Worm (Caenorhabditis elegans) whole organism, early embryonic: ENCODE data around the gene cht-1.

Experiments
- B0310.2 ChIP-seq: sonication (generic microtip); optimal IDR thresholded peaks from 2 replicates; lab custom pipeline; 2016; ENCODE audit warnings: mild to moderate bottlenecking, missing genetic modification characterization, missing compliant biosample characterization
- aly-1 ChIP-seq: sonication (generic microtip); optimal IDR thresholded peaks from 2 replicates; lab custom pipeline; 2016; ENCODE audit warnings: missing genetic modification characterization, missing compliant biosample characterization
- ama-1 ChIP-seq: fragments of 150-350 bp; optimal IDR thresholded peaks from 2 replicates; lab custom pipeline; 2014
- ceh-36 ChIP-seq: sonication (generic microtip); optimal IDR thresholded peaks from 2 replicates; lab custom pipeline; 2016; ENCODE audit warnings: missing genetic modification characterization, inconsistent platforms, missing compliant biosample characterization
- flt-1 ChIP-seq: fragments of 200-800 bp; sonication (Bioruptor generic); IDR thresholded peaks from 2 replicates; pipeline ENCODE4 v1.3.6; 2022; ENCODE audit warnings: missing genetic modification characterization, missing compliant biosample characterization
- hmg-4 ChIP-seq: fragments of 200-800 bp; sonication (Bioruptor generic); optimal IDR thresholded peaks from 2 replicates; lab custom pipeline; 2018; ENCODE audit warnings: mild to moderate bottlenecking, missing genetic modification characterization, missing compliant biosample characterization
- scrt-1 ChIP-seq: fragments of 200-800 bp; sonication (Bioruptor generic); IDR thresholded peaks from 2 replicates; pipeline ENCODE4 v1.3.6; 2022; ENCODE audit warnings: missing genetic modification characterization, missing compliant biosample characterization
- sea-1 ChIP-seq: fragments of 200-800 bp; sonication (Bioruptor generic); conservative IDR thresholded peaks from 2 replicates; pipeline ENCODE4 v1.3.6; 2022; ENCODE audit warnings: missing genetic modification characterization, missing compliant biosample characterization
- tbx-37 ChIP-seq: fragments of 200-800 bp; sonication (Bioruptor generic); conservative IDR thresholded peaks from 2 replicates; pipeline ENCODE4 v1.3.6; 2022; ENCODE audit warnings: missing genetic modification reagents, missing genetic modification characterization, missing compliant biosample characterization
- tra-4 ChIP-seq: sonication (generic microtip); optimal IDR thresholded peaks from 2 replicates; lab custom pipeline; 2017; ENCODE audit warnings: missing genetic modification characterization, missing compliant biosample characterization

ce11 chrX:3374642-3375041 lies 25.2 kb downstream of the cht-1 start, which contains the start of gene clc-3:
- TF ChIP-seq ama-1 (lab: Kevin White, UChicago) = no peak
- no peak for TF ChIP-seq ceh-36
- TF ChIP-seq hmg-4 (GFP tag; lab: Kevin White, UChicago) = no peak
- no peak for TF ChIP-seq flt-1 (GFP tag; lab: Robert Waterston, UW)
- TF ChIP-seq tbx-37 (GFP tag; lab: Robert Waterston, UW) = no peak
- no peak for TF ChIP-seq aly-1 (tag; lab: Kevin White, UChicago)
- TF ChIP-seq tra-4 (tag; lab: Kevin White, UChicago) = no peak
- TF ChIP-seq B0310.2 (tag; lab: Kevin White, UChicago) = no peak
- TF ChIP-seq scrt-1 (GFP tag; lab: Robert Waterston, UW) = no peak
- TF ChIP-seq sea-1 (GFP tag; lab: Robert Waterston, UW) = no peak
